Worm (Caenorhabditis elegans): ENCODE measurements around the gene rom-1.
A peak's percentile ranks its signal among the peaks of the same experiment; 100 is the strongest.

rom-1 gene

ce11 chrIII:4890997-4891396 is 16.0 kb upstream of the rom-1 start, which contains the start of gene F26F4.5:
F26F4.5 (minus strand) TSS chrIII:4891252.
- TF ChIP-seq pha-4 (tag; optimal IDR thresholded peaks at IDR 0.05): peak; percentile 29
- TF ChIP-seq unc-62 (GFP tag; optimal IDR thresholded peaks at IDR 0.05): no peak
- no peak for TF ChIP-seq ceh-16 (tag; optimal IDR thresholded peaks at IDR 0.05)

- TF ChIP-seq snpc-4 (tag; optimal IDR thresholded peaks at IDR 0.05): no peak
- no peak for TF ChIP-seq daf-12 (tag; optimal IDR thresholded peaks at IDR 0.05)
- TF ChIP-seq lin-39 (tag; optimal IDR thresholded peaks at IDR 0.05): no peak
- no peak for TF ChIP-seq egl-5 (tag; optimal IDR thresholded peaks at IDR 0.05)
- TF ChIP-seq lin-15B (tag; optimal IDR thresholded peaks at IDR 0.05): no peak
- TF ChIP-seq pha-4 (tag; optimal IDR thresholded peaks at IDR 0.05): no peak
- no peak for TF ChIP-seq jun-1 (tag; optimal IDR thresholded peaks at IDR 0.05)
These were observed 13.5 kb upstream of the rom-1 start, which contains the start of gene F26F4.6 for ce11 chrIII:4893540-4893939. F26F4.6 (minus strand) TSS chrIII:4893640.

ce11 chrIII:4895313-4895712 is 11.7 kb upstream of the rom-1 start:
- TF ChIP-seq ceh-16 (tag; optimal IDR thresholded peaks at IDR 0.05): no peak
- TF ChIP-seq tbx-2 (tag; optimal IDR thresholded peaks at IDR 0.05): no peak
- TF ChIP-seq egl-27 (tag; optimal IDR thresholded peaks at IDR 0.05): no peak

ce11 chrIII:4899035-4899578 is 7.9 kb upstream of the rom-1 start, which contains the start of gene nhl-2:
nhl-2 (minus strand) TSS chrIII:4899085.
- TF ChIP-seq aly-2 (tag; optimal IDR thresholded peaks at IDR 0.05) (no peak), eor-1 (tag; optimal IDR thresholded peaks at IDR 0.05) (no peak), nhr-25 (tag; optimal IDR thresholded peaks at IDR 0.05) (no peak), ztf-4 (tag; optimal IDR thresholded peaks at IDR 0.05) (no peak), nhr-237 (tag; optimal IDR thresholded peaks at IDR 0.05) (no peak), fkh-2 (tag; optimal IDR thresholded peaks at IDR 0.05) (no peak), sea-2 (GFP tag; optimal IDR thresholded peaks at IDR 0.05) (no peak), unc-62 (GFP tag; optimal IDR thresholded peaks at IDR 0.05) (no peak), elt-2 (tag; optimal IDR thresholded peaks at IDR 0.05) (no peak), nfya-1 (tag; optimal IDR thresholded peaks at IDR 0.05; ENCODE audit: insufficient read depth) (no peak)

- no peak for TF ChIP-seq fkh-2 (tag; optimal IDR thresholded peaks at IDR 0.05)
- TF ChIP-seq daf-12 (tag; optimal IDR thresholded peaks at IDR 0.05): peak; percentile 90
- peak; percentile 97 for TF ChIP-seq unc-62 (GFP tag; optimal IDR thresholded peaks at IDR 0.05)
- TF ChIP-seq nfya-1 (tag; optimal IDR thresholded peaks at IDR 0.05; ENCODE audit: insufficient read depth): peak; percentile 99
- peak; percentile 99 for TF ChIP-seq pha-4 (tag; optimal IDR thresholded peaks at IDR 0.05)
- TF ChIP-seq nhr-11 (tag; optimal IDR thresholded peaks at IDR 0.05): peak; percentile 95
- peak in 1 of 2 experiments; percentile 2 for TF ChIP-seq eor-1 (tag; optimal IDR thresholded peaks at IDR 0.05)
- TF ChIP-seq nhr-237 (tag; optimal IDR thresholded peaks at IDR 0.05): no peak
- no peak for TF ChIP-seq nhr-12 (tag; optimal IDR thresholded peaks at IDR 0.05)
- TF ChIP-seq ztf-11 (tag; optimal IDR thresholded peaks at IDR 0.05): peak; percentile 4
- TF ChIP-seq fkh-10 (GFP tag; optimal IDR thresholded peaks at IDR 0.05): peak; percentile 99
- TF ChIP-seq unc-39 (tag; optimal IDR thresholded peaks at IDR 0.05): peak; percentile 33
- peak; percentile 85 for TF ChIP-seq elt-1 (tag; optimal IDR thresholded peaks at IDR 0.05)
- peak; percentile 96 for TF ChIP-seq pqm-1 (tag; optimal IDR thresholded peaks at IDR 0.05)
- peak; percentile 98 for TF ChIP-seq nhr-43 (tag; optimal IDR thresholded peaks at IDR 0.05; ENCODE audit: poor library complexity, severe bottlenecking)
- TF ChIP-seq ZK546.5 (tag; optimal IDR thresholded peaks at IDR 0.05): peak; percentile 58
- peak; percentile 97 for TF ChIP-seq elt-2 (tag; optimal IDR thresholded peaks at IDR 0.05)
- no peak for TF ChIP-seq nhr-67 (tag; optimal IDR thresholded peaks at IDR 0.05)
- peak; percentile 99 for TF ChIP-seq lin-39 (tag; optimal IDR thresholded peaks at IDR 0.05)
- peak; percentile 97 for TF ChIP-seq fos-1 (tag; optimal IDR thresholded peaks at IDR 0.05)
- TF ChIP-seq lsy-12 (tag; optimal IDR thresholded peaks at IDR 0.05): peak; percentile 98
- TF ChIP-seq zag-1 (tag; optimal IDR thresholded peaks at IDR 0.05): peak; percentile 84
- peak; percentile 92 for TF ChIP-seq snpc-4 (tag; optimal IDR thresholded peaks at IDR 0.05)
- peak; percentile 100 for TF ChIP-seq nhr-23 (tag; optimal IDR thresholded peaks at IDR 0.05)
- peak; percentile 91 for TF ChIP-seq skn-1 (tag; optimal IDR thresholded peaks at IDR 0.05)
- TF ChIP-seq nhr-76 (tag; optimal IDR thresholded peaks at IDR 0.05): peak; percentile 75
- TF ChIP-seq ceh-28 (tag; optimal IDR thresholded peaks at IDR 0.05): peak; percentile 95
- TF ChIP-seq nhr-25 (tag; optimal IDR thresholded peaks at IDR 0.05): peak; percentile 100
- peak; percentile 97 for TF ChIP-seq tbx-2 (tag; optimal IDR thresholded peaks at IDR 0.05)
- peak; percentile 87 for TF ChIP-seq sea-2 (GFP tag; optimal IDR thresholded peaks at IDR 0.05)
- peak; percentile 94 for TF ChIP-seq egl-5 (tag; optimal IDR thresholded peaks at IDR 0.05)
- TF ChIP-seq ztf-4 (tag; optimal IDR thresholded peaks at IDR 0.05): peak; percentile 88
- TF ChIP-seq mml-1 (tag; optimal IDR thresholded peaks at IDR 0.05): peak; percentile 57
- peak; percentile 97 for TF ChIP-seq mdl-1 (tag; optimal IDR thresholded peaks at IDR 0.05)
- TF ChIP-seq ceh-16 (tag; optimal IDR thresholded peaks at IDR 0.05): peak; percentile 76
- TF ChIP-seq R02D3.7 (tag; optimal IDR thresholded peaks at IDR 0.05): peak; percentile 92
- TF ChIP-seq ceh-82 (tag; optimal IDR thresholded peaks at IDR 0.05): peak; percentile 93
- peak; percentile 98 for TF ChIP-seq jun-1 (tag; optimal IDR thresholded peaks at IDR 0.05)
- TF ChIP-seq aly-2 (tag; optimal IDR thresholded peaks at IDR 0.05): no peak
- TF ChIP-seq egl-27 (tag; optimal IDR thresholded peaks at IDR 0.05): peak; percentile 95
These were observed 7.3 kb upstream of the rom-1 start for ce11 chrIII:4899728-4900127.

Measured in whole organism, L3 larva.